Worm (Caenorhabditis elegans) whole organism, L2 larva: ENCODE measurements around the gene pph-2.

Experiments
- ama-1 ChIP-seq: fragments of 150-350 bp; optimal IDR thresholded peaks from 2 replicates; lab custom pipeline; 2018; ENCODE audit warnings: inconsistent platforms
- blmp-1 ChIP-seq: sonication (generic microtip); optimal IDR thresholded peaks from 2 replicates; lab custom pipeline; 2017; ENCODE audit warnings: missing genetic modification characterization, mild to moderate bottlenecking, missing compliant biosample characterization, antibody characterized with exemption, moderate library complexity; ENCODE audit not compliant: insufficient read depth
- ceh-82 ChIP-seq: fragments of 150-350 bp; optimal IDR thresholded peaks from 2 replicates; lab custom pipeline; 2014; ENCODE audit warnings: missing biosample characterization, missing genetic modification characterization
- egl-27 ChIP-seq: sonication (generic microtip); optimal IDR thresholded peaks from 3 replicates; lab custom pipeline; 2017; ENCODE audit warnings: missing biosample characterization, missing genetic modification reagents, missing genetic modification characterization
- elt-1 ChIP-seq: fragments of 150-350 bp; optimal IDR thresholded peaks from 2 replicates; lab custom pipeline; 2014; ENCODE audit warnings: missing biosample characterization, missing genetic modification characterization
- nhr-10 ChIP-seq: sonication (generic microtip); optimal IDR thresholded peaks from 2 replicates; lab custom pipeline; 2017; ENCODE audit warnings: missing biosample characterization, missing genetic modification characterization
- sem-4 ChIP-seq: fragments of 150-350 bp; optimal IDR thresholded peaks from 2 replicates; lab custom pipeline; 2014; ENCODE audit warnings: missing biosample characterization, missing genetic modification reagents, missing genetic modification characterization
- skn-1 ChIP-seq: sonication (generic microtip); optimal IDR thresholded peaks from 2 replicates; lab custom pipeline; 2017; ENCODE audit warnings: missing biosample characterization, missing genetic modification characterization
- snpc-4 ChIP-seq: fragments of 150-350 bp; optimal IDR thresholded peaks from 2 replicates; lab custom pipeline; 2014; ENCODE audit warnings: missing biosample characterization, missing genetic modification characterization
- ztf-11 ChIP-seq: sonication (generic microtip); optimal IDR thresholded peaks from 2 replicates; lab custom pipeline; 2017; ENCODE audit warnings: missing biosample characterization, missing genetic modification characterization

DNA sequence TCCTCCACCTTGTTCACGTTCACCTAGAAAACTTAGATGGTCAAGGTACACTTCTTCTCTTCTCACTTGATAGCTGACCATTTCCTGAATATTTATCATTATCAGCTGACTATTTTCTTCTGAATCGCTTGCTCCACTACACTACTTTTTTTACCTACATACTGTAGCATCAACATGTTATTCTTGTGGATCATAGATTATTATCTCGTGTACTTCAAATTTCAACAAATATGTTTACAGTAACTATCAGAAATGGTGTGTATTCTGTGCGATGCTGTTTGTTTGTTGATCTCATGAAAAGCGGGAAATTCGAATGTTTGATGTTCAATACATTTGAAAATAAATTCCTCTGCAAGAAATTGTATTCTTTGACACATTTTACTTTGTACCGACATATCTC is 39.3 kb upstream of the pph-2 start, which contains the start of gene ZK822.10:
- no peak for TF ChIP-seq blmp-1
- TF ChIP-seq egl-27 (tag; lab: Kevin White, UChicago) = no peak
- no peak for TF ChIP-seq elt-1
- no peak for TF ChIP-seq sem-4 (tag; lab: Kevin White, UChicago)
- no peak for TF ChIP-seq skn-1
- TF ChIP-seq nhr-10 = no peak
- TF ChIP-seq ceh-82 = no peak
- no peak for TF ChIP-seq snpc-4 (tag; lab: Kevin White, UChicago)
- TF ChIP-seq ama-1 (lab: Kevin White, UChicago) = no peak
- TF ChIP-seq ztf-11 (tag; lab: Kevin White, UChicago) = no peak
